Fruit fly (Drosophila melanogaster) S2 (cell line): ENCODE measurements around the gene DIP-iota.

ENCODE experiments used
- CG8478 ChIP-seq: fragments of >200 bp; optimal IDR thresholded peaks from 2 replicates; lab custom pipeline; 2018
- CTCF ChIP-seq, 2 experiments: fragments of >200 bp; optimal IDR thresholded peaks; 2 replicates each; lab custom pipeline; 2018

DNA sequence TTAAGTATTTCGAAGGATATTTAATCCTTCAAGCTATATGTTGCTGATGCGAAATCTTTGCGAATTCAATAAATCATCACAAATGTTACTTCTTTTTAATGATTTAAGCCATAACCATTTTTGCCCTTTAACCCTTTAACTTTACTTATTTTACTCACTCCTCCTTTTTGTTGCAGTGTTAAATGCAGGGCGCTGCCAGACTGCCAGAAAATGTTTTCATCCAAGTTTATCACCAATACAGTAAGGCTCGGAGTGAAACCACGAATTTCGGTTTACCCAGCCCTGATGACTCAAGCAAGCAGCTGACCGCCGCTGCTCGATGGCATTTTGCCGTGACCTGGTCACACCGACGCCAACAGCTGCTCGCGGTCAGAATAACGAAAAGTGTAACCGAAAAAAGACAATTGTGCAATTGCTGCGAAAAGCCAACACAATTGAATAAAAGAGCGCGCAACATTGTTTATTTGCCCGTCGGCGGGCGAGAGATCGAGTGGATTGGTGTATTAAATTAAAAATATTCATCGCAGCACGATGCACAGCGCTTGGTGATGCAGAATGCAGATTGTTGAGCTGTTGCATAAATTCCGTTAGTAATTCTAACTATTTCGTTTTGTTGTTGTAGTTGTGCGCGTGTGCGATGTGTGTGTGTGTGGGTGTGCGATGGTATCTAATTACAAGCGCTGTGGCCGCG is 10.7 kb downstream of the DIP-iota start, which contains the start of gene CG11050:
- TF ChIP-seq CTCF (optimal IDR thresholded peaks at IDR 0.05; lab: Kevin White, UChicago) (peak; percentile 71 to 72), CG8478 (lab: Kevin White, UChicago) (no peak)
